Worm (Caenorhabditis elegans) whole organism, L4 larva: ENCODE results near the gene M03A8.3.
A peak's percentile ranks its signal among the peaks of the same experiment; 100 is the strongest.

Source experiments
- F10B5.3 ChIP-seq: sonication (generic microtip); optimal IDR thresholded peaks from 2 replicates; lab custom pipeline; 2016; ENCODE audit warnings: mild to moderate bottlenecking, missing genetic modification characterization, missing compliant biosample characterization
- F26F4.8 ChIP-seq: fragments of 200-800 bp; sonication (Bioruptor generic); conservative IDR thresholded peaks from 2 replicates; pipeline ENCODE4 v1.3.6; 2022; ENCODE audit warnings: missing genetic modification characterization, missing compliant biosample characterization
- F37D6.2 ChIP-seq: sonication (generic microtip); optimal IDR thresholded peaks from 2 replicates; lab custom pipeline; 2016; ENCODE audit warnings: mild to moderate bottlenecking, missing genetic modification characterization, missing compliant biosample characterization
- F44E2.7 ChIP-seq: fragments of 200-800 bp; sonication (Bioruptor generic); IDR thresholded peaks from 2 replicates; pipeline ENCODE4 v2.1.2; 2022; ENCODE audit warnings: missing genetic modification characterization, missing compliant biosample characterization
- F49E8.2 ChIP-seq: sonication (generic microtip); optimal IDR thresholded peaks from 2 replicates; lab custom pipeline; 2016; ENCODE audit warnings: missing compliant biosample characterization, mild to moderate bottlenecking, missing genetic modification characterization, borderline replicate concordance
- T26A8.4 ChIP-seq: fragments of 200-800 bp; sonication (Bioruptor generic); IDR thresholded peaks from 2 replicates; pipeline ENCODE4 v1.3.6; 2022; ENCODE audit warnings: missing genetic modification characterization, missing compliant biosample characterization
- Y105C5A.15 ChIP-seq: fragments of 200-800 bp; sonication (Bioruptor generic); IDR thresholded peaks from 2 replicates; pipeline ENCODE4 v1.3.6; 2022; ENCODE audit warnings: missing genetic modification characterization, missing compliant biosample characterization
- Y5F2A.4 ChIP-seq: fragments of 200-800 bp; sonication (Bioruptor generic); optimal IDR thresholded peaks from 2 replicates; lab custom pipeline; 2018; ENCODE audit warnings: mild to moderate bottlenecking, missing genetic modification characterization, missing compliant biosample characterization
- ZK337.2 ChIP-seq: fragments of 200-800 bp; sonication (Bioruptor generic); IDR thresholded peaks from 2 replicates; pipeline ENCODE4 v1.3.6; 2022; ENCODE audit warnings: missing genetic modification reagents, missing genetic modification characterization, missing compliant biosample characterization
- ZK546.5 ChIP-seq, 2 experiments: sonication (generic microtip); optimal IDR thresholded peaks; 2 replicates each; lab custom pipeline; 2017; ENCODE audit warnings: missing biosample characterization in 2 of 2, missing genetic modification characterization in 2 of 2
- aha-1 ChIP-seq: fragments of 150-350 bp; peaks from one replicate; lab custom pipeline; 2014; ENCODE audit warnings: missing biosample characterization, missing genetic modification characterization
- attf-4 ChIP-seq: sonication (generic microtip); optimal IDR thresholded peaks from 3 replicates; lab custom pipeline; 2017; ENCODE audit warnings: missing biosample characterization, missing genetic modification characterization
- ceh-28 ChIP-seq: fragments of 150-350 bp; optimal IDR thresholded peaks from 2 replicates; lab custom pipeline; 2014; ENCODE audit warnings: missing biosample characterization, missing genetic modification reagents, missing genetic modification characterization
- ceh-44 ChIP-seq: fragments of 200-800 bp; sonication (Bioruptor generic); IDR thresholded peaks from 2 replicates; pipeline ENCODE4 v1.3.6; 2022; ENCODE audit warnings: missing genetic modification reagents, missing genetic modification characterization, missing compliant biosample characterization
- cey-2 ChIP-seq: sonication (generic microtip); optimal IDR thresholded peaks from 3 replicates; lab custom pipeline; 2017; ENCODE audit warnings: missing genetic modification characterization, mild to moderate bottlenecking, missing compliant biosample characterization, antibody characterized with exemption, borderline replicate concordance; ENCODE audit not compliant: insufficient read depth
- ctbp-1 ChIP-seq: fragments of 200-800 bp; sonication (Bioruptor generic); IDR thresholded peaks from 2 replicates; pipeline ENCODE4 v1.3.6; 2022; ENCODE audit warnings: missing genetic modification reagents, missing genetic modification characterization, missing compliant biosample characterization
- daf-16 ChIP-seq, 3 experiments: sonication (generic microtip); optimal IDR thresholded peaks; 2 replicates each; lab custom pipeline; 2016 to 2017; ENCODE audit warnings: missing genetic modification characterization in 3 of 3, missing genetic modification reagents in 3 of 3, mild to moderate bottlenecking in 2 of 3, missing compliant biosample characterization in 2 of 3, missing biosample characterization in 1 of 3, moderate library complexity in 1 of 3
- dmd-9 ChIP-seq: fragments of 200-800 bp; sonication (Bioruptor generic); IDR thresholded peaks from 2 replicates; pipeline ENCODE4 v1.3.6; 2022; ENCODE audit warnings: missing genetic modification reagents, missing genetic modification characterization, missing compliant biosample characterization
- egl-43 ChIP-seq: fragments of 200-800 bp; sonication (Bioruptor generic); IDR thresholded peaks from 2 replicates; pipeline ENCODE4 v1.3.6; 2022; ENCODE audit warnings: missing genetic modification reagents, missing genetic modification characterization, missing compliant biosample characterization
- fkh-10 ChIP-seq: fragments of 150-350 bp; optimal IDR thresholded peaks from 2 replicates; lab custom pipeline; 2014; ENCODE audit warnings: missing biosample characterization, missing genetic modification reagents, missing genetic modification characterization
- hif-1 ChIP-seq, 2 experiments: sonication (generic microtip); optimal IDR thresholded peaks; 2 replicates each; lab custom pipeline; 2016 to 2017; ENCODE audit warnings: missing compliant biosample characterization in 2 of 2, missing genetic modification characterization in 2 of 2, missing genetic modification reagents in 2 of 2, missing genotype in 2 of 2, mild to moderate bottlenecking in 1 of 2
- hlh-30 ChIP-seq: sonication (generic microtip); optimal IDR thresholded peaks from 2 replicates; lab custom pipeline; 2017; ENCODE audit warnings: antibody characterized with exemption, mild to moderate bottlenecking, missing genetic modification characterization, missing compliant biosample characterization; ENCODE audit not compliant: insufficient read depth
- hmg-1.1 ChIP-seq: fragments of 200-800 bp; sonication (Bioruptor generic); IDR thresholded peaks from 2 replicates; pipeline ENCODE4 v1.3.6; 2022; ENCODE audit warnings: missing genetic modification reagents, missing genetic modification characterization, missing compliant biosample characterization
- lim-7 ChIP-seq: fragments of 200-800 bp; sonication (Bioruptor generic); IDR thresholded peaks from 2 replicates; pipeline ENCODE4 v1.3.6; 2022; ENCODE audit warnings: missing genetic modification characterization, missing compliant biosample characterization
- lin-1 ChIP-seq: fragments of 200-800 bp; sonication (Bioruptor generic); IDR thresholded peaks from 2 replicates; pipeline ENCODE4 v1.3.6; 2022; ENCODE audit warnings: missing genetic modification reagents, missing genetic modification characterization, missing compliant biosample characterization
- lin-29 ChIP-seq: fragments of 200-800 bp; sonication (Bioruptor generic); IDR thresholded peaks from 2 replicates; pipeline ENCODE4 v1.3.6; 2022; ENCODE audit warnings: missing genetic modification reagents, missing genetic modification characterization, missing compliant biosample characterization
- lir-3 ChIP-seq: sonication (generic microtip); optimal IDR thresholded peaks from 2 replicates; lab custom pipeline; 2016; ENCODE audit warnings: mild to moderate bottlenecking, missing genetic modification characterization, missing compliant biosample characterization
- mdl-1 ChIP-seq, 2 experiments: fragments of 150-350 bp in 1 of 2; sonication (generic microtip) in 1 of 2; optimal IDR thresholded peaks; 2 replicates each; lab custom pipeline; 2014 to 2017; ENCODE audit warnings: missing biosample characterization in 2 of 2, missing genetic modification characterization in 2 of 2
- mdt-29 ChIP-seq: fragments of 200-800 bp; sonication (Bioruptor generic); IDR thresholded peaks from 2 replicates; pipeline ENCODE4 v1.3.6; 2022; ENCODE audit warnings: missing genetic modification reagents, missing genetic modification characterization, missing compliant biosample characterization
- mxl-2 ChIP-seq: fragments of 200-800 bp; sonication (Bioruptor generic); conservative IDR thresholded peaks from 2 replicates; pipeline ENCODE4 v1.3.6; 2022; ENCODE audit warnings: missing genetic modification reagents, missing genetic modification characterization, missing compliant biosample characterization
- mxl-3 ChIP-seq: fragments of 200-800 bp; sonication (Bioruptor generic); optimal IDR thresholded peaks from 2 replicates; lab custom pipeline; 2018; ENCODE audit warnings: mild to moderate bottlenecking, missing genetic modification characterization, missing compliant biosample characterization
- nhr-10 ChIP-seq: fragments of 150-350 bp; optimal IDR thresholded peaks from 2 replicates; lab custom pipeline; 2014; ENCODE audit warnings: missing biosample characterization, missing genetic modification characterization
- nhr-102 ChIP-seq: sonication (generic microtip); optimal IDR thresholded peaks from 2 replicates; lab custom pipeline; 2016; ENCODE audit warnings: mild to moderate bottlenecking, missing genetic modification characterization, moderate library complexity, missing compliant biosample characterization
- nhr-111 ChIP-seq: fragments of 200-800 bp; sonication (Bioruptor generic); optimal IDR thresholded peaks from 2 replicates; lab custom pipeline; 2018; ENCODE audit warnings: mild to moderate bottlenecking, missing genetic modification characterization, missing compliant biosample characterization
- nhr-25 ChIP-seq: sonication (generic microtip); optimal IDR thresholded peaks from 2 replicates; lab custom pipeline; 2017; ENCODE audit warnings: missing genetic modification characterization, mild to moderate bottlenecking, missing compliant biosample characterization, antibody characterized with exemption, moderate library complexity, borderline replicate concordance; ENCODE audit not compliant: insufficient read depth
- nhr-41 ChIP-seq: fragments of 200-800 bp; sonication (Bioruptor generic); IDR thresholded peaks from 2 replicates; pipeline ENCODE4 v1.3.6; 2022; ENCODE audit warnings: missing genetic modification reagents, missing genetic modification characterization, missing compliant biosample characterization
- nhr-42 ChIP-seq: fragments of 200-800 bp; sonication (Bioruptor generic); IDR thresholded peaks from 2 replicates; pipeline ENCODE4 v1.3.6; 2022; ENCODE audit warnings: missing genetic modification characterization, missing compliant biosample characterization
- php-3 ChIP-seq: fragments of 200-800 bp; sonication (Bioruptor generic); IDR thresholded peaks from 2 replicates; pipeline ENCODE4 v1.3.6; 2022; ENCODE audit warnings: missing genetic modification reagents, missing genetic modification characterization, missing compliant biosample characterization
- rbr-2 ChIP-seq: sonication (generic microtip); optimal IDR thresholded peaks from 2 replicates; lab custom pipeline; 2016; ENCODE audit warnings: missing genotype, missing genetic modification characterization, missing compliant biosample characterization
- saeg-2 ChIP-seq: fragments of 200-800 bp; sonication (Bioruptor generic); IDR thresholded peaks from 2 replicates; pipeline ENCODE4 v1.3.6; 2022; ENCODE audit warnings: missing genetic modification reagents, missing genetic modification characterization, missing compliant biosample characterization
- sdz-12 ChIP-seq: fragments of 200-800 bp; sonication (Bioruptor generic); optimal IDR thresholded peaks from 2 replicates; lab custom pipeline; 2018; ENCODE audit warnings: mild to moderate bottlenecking, missing genetic modification characterization, missing compliant biosample characterization
- set-16 ChIP-seq: fragments of 200-800 bp; sonication (Bioruptor generic); IDR thresholded peaks from 2 replicates; pipeline ENCODE4 v1.3.6; 2022; ENCODE audit warnings: missing genetic modification reagents, missing genetic modification characterization, missing compliant biosample characterization
- tra-1 ChIP-seq: fragments of 200-800 bp; sonication (Bioruptor generic); IDR thresholded peaks from 2 replicates; pipeline ENCODE4 v1.3.6; 2022; ENCODE audit warnings: missing genetic modification reagents, missing genetic modification characterization, missing compliant biosample characterization
- unc-39 ChIP-seq: sonication (generic microtip); optimal IDR thresholded peaks from 2 replicates; lab custom pipeline; 2017; ENCODE audit warnings: missing biosample characterization, missing genetic modification characterization
- vab-7 ChIP-seq: fragments of 200-800 bp; sonication (Bioruptor generic); IDR thresholded peaks from 2 replicates; pipeline ENCODE4 v1.3.6; 2022; ENCODE audit warnings: missing genetic modification reagents, missing genetic modification characterization, missing compliant biosample characterization
- zfp-2 ChIP-seq: sonication (generic microtip); optimal IDR thresholded peaks from 2 replicates; lab custom pipeline; 2016; ENCODE audit warnings: mild to moderate bottlenecking, missing genetic modification characterization, missing compliant biosample characterization
- zfp-3 ChIP-seq: fragments of 200-800 bp; sonication (Bioruptor generic); conservative IDR thresholded peaks from 2 replicates; pipeline ENCODE4 v1.3.6; 2022; ENCODE audit warnings: missing genetic modification reagents, missing genetic modification characterization, missing compliant biosample characterization
- zip-2 ChIP-seq: fragments of 150-350 bp; optimal IDR thresholded peaks from 2 replicates; lab custom pipeline; 2014; ENCODE audit warnings: missing biosample characterization, missing genetic modification characterization
- ztf-7 ChIP-seq: fragments of 150-350 bp; optimal IDR thresholded peaks from 2 replicates; lab custom pipeline; 2014; ENCODE audit warnings: missing biosample characterization, missing genetic modification characterization

The M03A8.3 gene

ce11 chrX:6813025-6813424, 13.2 kb downstream of the M03A8.3 start:
- TF ChIP-seq lin-29 (GFP tag; lab: Robert Waterston, UW) (no peak), aha-1 (tag; lab: Kevin White, UChicago) (peak; percentile 96), hmg-1.1 (GFP tag; lab: Robert Waterston, UW) (no peak), daf-16 (GFP tag; optimal IDR thresholded peaks at IDR 0.05; lab: Kevin White, UChicago) (no peak), daf-16 (tag; optimal IDR thresholded peaks at IDR 0.05; lab: Kevin White, UChicago) (no peak), sdz-12 (GFP tag; lab: Kevin White, UChicago) (no peak)

- TF ChIP-seq F37D6.2, result no peak
- peak; percentile 82 for TF ChIP-seq hlh-30
- TF ChIP-seq mdl-1 (tag; optimal IDR thresholded peaks at IDR 0.05; lab: Kevin White, UChicago), result peak in 1 of 2 experiments; percentile 60
- no peak for TF ChIP-seq set-16
- TF ChIP-seq egl-43 (GFP tag; lab: Robert Waterston, UW), result no peak
- peak; percentile 14 for TF ChIP-seq mxl-3 (GFP tag; lab: Kevin White, UChicago)
- no peak for TF ChIP-seq rbr-2 (tag; lab: Kevin White, UChicago)
- no peak for TF ChIP-seq ZK546.5 (tag; optimal IDR thresholded peaks at IDR 0.05; lab: Kevin White, UChicago)
- no peak for TF ChIP-seq Y5F2A.4 (GFP tag; lab: Kevin White, UChicago)
- TF ChIP-seq Y105C5A.15 (GFP tag; lab: Robert Waterston, UW), result no peak
- no peak for TF ChIP-seq ZK337.2 (GFP tag; lab: Robert Waterston, UW)
- TF ChIP-seq ceh-28, result no peak
- no peak for TF ChIP-seq php-3 (GFP tag; lab: Robert Waterston, UW)
- TF ChIP-seq nhr-25 (tag; lab: Kevin White, UChicago), result no peak
- TF ChIP-seq hif-1 (tag; optimal IDR thresholded peaks at IDR 0.05; lab: Kevin White, UChicago), result no peak
- TF ChIP-seq F10B5.3 (tag; lab: Kevin White, UChicago), result no peak
- TF ChIP-seq lin-1 (GFP tag; lab: Robert Waterston, UW), result no peak
- no peak for TF ChIP-seq tra-1 (GFP tag; lab: Robert Waterston, UW)
- no peak for TF ChIP-seq zfp-3 (GFP tag; lab: Robert Waterston, UW)
- TF ChIP-seq ctbp-1 (GFP tag; lab: Robert Waterston, UW), result no peak
- peak; percentile 42 for TF ChIP-seq nhr-10 (tag; lab: Kevin White, UChicago)
- TF ChIP-seq lir-3 (tag; lab: Kevin White, UChicago), result no peak
- no peak for TF ChIP-seq dmd-9 (GFP tag; lab: Robert Waterston, UW)
- peak; percentile 6 for TF ChIP-seq nhr-102 (tag; lab: Kevin White, UChicago)
- no peak for TF ChIP-seq unc-39 (tag; lab: Kevin White, UChicago)
- TF ChIP-seq attf-4, result no peak
- no peak for TF ChIP-seq F26F4.8 (GFP tag; lab: Robert Waterston, UW)
- no peak for TF ChIP-seq ceh-44 (GFP tag; lab: Robert Waterston, UW)
- TF ChIP-seq lim-7 (GFP tag; lab: Robert Waterston, UW), result no peak
- TF ChIP-seq zip-2, result no peak
- no peak for TF ChIP-seq nhr-41
- no peak for TF ChIP-seq F49E8.2 (tag; lab: Kevin White, UChicago)
- TF ChIP-seq mdt-29 (GFP tag; lab: Robert Waterston, UW), result no peak
- no peak for TF ChIP-seq nhr-42 (GFP tag; lab: Robert Waterston, UW)
- no peak for TF ChIP-seq T26A8.4 (GFP tag; lab: Robert Waterston, UW)
- no peak for TF ChIP-seq ztf-7
- TF ChIP-seq nhr-111 (GFP tag; lab: Kevin White, UChicago), result no peak
- TF ChIP-seq saeg-2, result no peak
- no peak for TF ChIP-seq F44E2.7 (GFP tag; lab: Robert Waterston, UW)
- no peak for TF ChIP-seq zfp-2 (tag; lab: Kevin White, UChicago)
- no peak for TF ChIP-seq vab-7 (GFP tag; lab: Robert Waterston, UW)
- TF ChIP-seq fkh-10, result no peak
- TF ChIP-seq cey-2, result no peak
- TF ChIP-seq mxl-2, result no peak
These were observed 18.2 kb downstream of the M03A8.3 start, which contains the start of gene dhs-28 for ce11 chrX:6818036-6818488. Gene dhs-28, plus strand, starts transcription at chrX:6818438.
